Worm (Caenorhabditis elegans) whole organism, early embryonic: ENCODE results near the gene srxa-10.

ENCODE experiments used
- F13C5.2 ChIP-seq: sonication (generic microtip); optimal IDR thresholded peaks from 2 replicates; lab custom pipeline; 2017; ENCODE audit warnings: mild to moderate bottlenecking, missing genetic modification characterization, inconsistent platforms, missing compliant biosample characterization
- aly-1 ChIP-seq: sonication (generic microtip); optimal IDR thresholded peaks from 2 replicates; lab custom pipeline; 2016; ENCODE audit warnings: missing genetic modification characterization, missing compliant biosample characterization
- ama-1 ChIP-seq: fragments of 150-350 bp; optimal IDR thresholded peaks from 2 replicates; lab custom pipeline; 2014
- ceh-13 ChIP-seq: fragments of 200-800 bp; sonication (Bioruptor generic); optimal IDR thresholded peaks from 2 replicates; lab custom pipeline; 2018; ENCODE audit warnings: mild to moderate bottlenecking, missing genetic modification characterization, missing compliant biosample characterization
- ets-7 ChIP-seq: sonication (generic microtip); optimal IDR thresholded peaks from 2 replicates; lab custom pipeline; 2016; ENCODE audit warnings: missing genotype, missing genetic modification characterization, missing compliant biosample characterization
- flt-1 ChIP-seq: fragments of 200-800 bp; sonication (Bioruptor generic); IDR thresholded peaks from 2 replicates; pipeline ENCODE4 v1.3.6; 2022; ENCODE audit warnings: missing genetic modification characterization, missing compliant biosample characterization
- hnd-1 ChIP-seq: sonication (generic microtip); optimal IDR thresholded peaks from 2 replicates; lab custom pipeline; 2016; ENCODE audit warnings: missing genetic modification characterization, missing compliant biosample characterization
- scrt-1 ChIP-seq: fragments of 200-800 bp; sonication (Bioruptor generic); IDR thresholded peaks from 2 replicates; pipeline ENCODE4 v1.3.6; 2022; ENCODE audit warnings: missing genetic modification characterization, missing compliant biosample characterization
- sea-1 ChIP-seq: fragments of 200-800 bp; sonication (Bioruptor generic); conservative IDR thresholded peaks from 2 replicates; pipeline ENCODE4 v1.3.6; 2022; ENCODE audit warnings: missing genetic modification characterization, missing compliant biosample characterization
- tbx-11 ChIP-seq: fragments of 200-800 bp; sonication (Bioruptor generic); IDR thresholded peaks from 2 replicates; pipeline ENCODE4 v1.3.6; 2022; ENCODE audit warnings: missing genetic modification characterization, missing compliant biosample characterization
- tbx-37 ChIP-seq: fragments of 200-800 bp; sonication (Bioruptor generic); conservative IDR thresholded peaks from 2 replicates; pipeline ENCODE4 v1.3.6; 2022; ENCODE audit warnings: missing genetic modification reagents, missing genetic modification characterization, missing compliant biosample characterization
- tra-4 ChIP-seq: sonication (generic microtip); optimal IDR thresholded peaks from 2 replicates; lab custom pipeline; 2017; ENCODE audit warnings: missing genetic modification characterization, missing compliant biosample characterization

ce11 chrIII:9786776-9787175 is 9.6 kb downstream of the srxa-10 start:
- TF ChIP-seq tbx-11 (no peak), F13C5.2 (no peak), tbx-37 (GFP tag; lab: Robert Waterston, UW) (no peak), ama-1 (lab: Kevin White, UChicago) (no peak), aly-1 (tag; lab: Kevin White, UChicago) (no peak), ets-7 (tag; lab: Kevin White, UChicago) (no peak), flt-1 (GFP tag; lab: Robert Waterston, UW) (no peak), sea-1 (GFP tag; lab: Robert Waterston, UW) (no peak), tra-4 (tag; lab: Kevin White, UChicago) (no peak), hnd-1 (tag; lab: Kevin White, UChicago) (no peak), ceh-13 (no peak), scrt-1 (GFP tag; lab: Robert Waterston, UW) (no peak)
